Worm (Caenorhabditis elegans) whole organism, early embryonic: ENCODE data around the gene C03B1.9.

Experiments
- B0310.2 ChIP-seq: sonication (generic microtip); optimal IDR thresholded peaks from 2 replicates; lab custom pipeline; 2016; ENCODE audit warnings: mild to moderate bottlenecking, missing genetic modification characterization, missing compliant biosample characterization
- F13C5.2 ChIP-seq: sonication (generic microtip); optimal IDR thresholded peaks from 2 replicates; lab custom pipeline; 2017; ENCODE audit warnings: mild to moderate bottlenecking, missing genetic modification characterization, inconsistent platforms, missing compliant biosample characterization
- aly-1 ChIP-seq: sonication (generic microtip); optimal IDR thresholded peaks from 2 replicates; lab custom pipeline; 2016; ENCODE audit warnings: missing genetic modification characterization, missing compliant biosample characterization
- ama-1 ChIP-seq: fragments of 150-350 bp; optimal IDR thresholded peaks from 2 replicates; lab custom pipeline; 2014
- ceh-13 ChIP-seq: fragments of 200-800 bp; sonication (Bioruptor generic); optimal IDR thresholded peaks from 2 replicates; lab custom pipeline; 2018; ENCODE audit warnings: mild to moderate bottlenecking, missing genetic modification characterization, missing compliant biosample characterization
- ceh-36 ChIP-seq: sonication (generic microtip); optimal IDR thresholded peaks from 2 replicates; lab custom pipeline; 2016; ENCODE audit warnings: missing genetic modification characterization, inconsistent platforms, missing compliant biosample characterization
- ets-7 ChIP-seq: sonication (generic microtip); optimal IDR thresholded peaks from 2 replicates; lab custom pipeline; 2016; ENCODE audit warnings: missing genotype, missing genetic modification characterization, missing compliant biosample characterization
- flt-1 ChIP-seq: fragments of 200-800 bp; sonication (Bioruptor generic); IDR thresholded peaks from 2 replicates; pipeline ENCODE4 v1.3.6; 2022; ENCODE audit warnings: missing genetic modification characterization, missing compliant biosample characterization
- hmbx-1 ChIP-seq: sonication (generic microtip); optimal IDR thresholded peaks from 2 replicates; lab custom pipeline; 2016; ENCODE audit warnings: mild to moderate bottlenecking, missing genetic modification characterization, missing compliant biosample characterization
- hmg-4 ChIP-seq: fragments of 200-800 bp; sonication (Bioruptor generic); optimal IDR thresholded peaks from 2 replicates; lab custom pipeline; 2018; ENCODE audit warnings: mild to moderate bottlenecking, missing genetic modification characterization, missing compliant biosample characterization
- hnd-1 ChIP-seq: sonication (generic microtip); optimal IDR thresholded peaks from 2 replicates; lab custom pipeline; 2016; ENCODE audit warnings: missing genetic modification characterization, missing compliant biosample characterization
- pes-1 ChIP-seq: fragments of 200-800 bp; sonication (Bioruptor generic); IDR thresholded peaks from 2 replicates; pipeline ENCODE4 v1.3.6; 2022; ENCODE audit warnings: missing genetic modification reagents, missing genetic modification characterization, missing compliant biosample characterization
- scrt-1 ChIP-seq: fragments of 200-800 bp; sonication (Bioruptor generic); IDR thresholded peaks from 2 replicates; pipeline ENCODE4 v1.3.6; 2022; ENCODE audit warnings: missing genetic modification characterization, missing compliant biosample characterization
- sea-1 ChIP-seq: fragments of 200-800 bp; sonication (Bioruptor generic); conservative IDR thresholded peaks from 2 replicates; pipeline ENCODE4 v1.3.6; 2022; ENCODE audit warnings: missing genetic modification characterization, missing compliant biosample characterization
- tbx-11 ChIP-seq: fragments of 200-800 bp; sonication (Bioruptor generic); IDR thresholded peaks from 2 replicates; pipeline ENCODE4 v1.3.6; 2022; ENCODE audit warnings: missing genetic modification characterization, missing compliant biosample characterization
- tbx-37 ChIP-seq: fragments of 200-800 bp; sonication (Bioruptor generic); conservative IDR thresholded peaks from 2 replicates; pipeline ENCODE4 v1.3.6; 2022; ENCODE audit warnings: missing genetic modification reagents, missing genetic modification characterization, missing compliant biosample characterization
- tra-4 ChIP-seq: sonication (generic microtip); optimal IDR thresholded peaks from 2 replicates; lab custom pipeline; 2017; ENCODE audit warnings: missing genetic modification characterization, missing compliant biosample characterization

C03B1.9 gene

DNA sequence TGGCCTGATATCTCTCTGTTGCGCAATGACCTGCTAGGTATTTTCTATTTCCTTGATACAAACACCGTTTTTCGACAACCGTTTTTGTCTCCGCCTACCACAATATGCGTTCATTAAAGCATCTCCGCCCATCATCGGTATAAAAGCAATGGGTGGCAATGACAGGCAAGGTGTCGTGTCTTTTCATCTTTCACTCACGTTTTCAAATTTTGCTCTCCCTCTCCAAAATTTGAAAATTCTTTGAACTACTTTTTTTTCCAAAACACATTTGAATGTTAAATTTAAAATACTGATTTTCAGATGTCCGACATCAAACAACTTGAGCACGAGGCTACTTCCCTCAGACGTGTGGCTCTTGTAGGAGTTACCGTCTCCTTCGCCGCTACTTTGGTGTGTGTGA is 18.1 kb downstream of the C03B1.9 start, which contains the start of gene col-169:
Gene col-169, plus strand, starts transcription at position 301 of the 400 bp plus-strand sequence.
- no peak for TF ChIP-seq aly-1 (tag; lab: Kevin White, UChicago)
- no peak for TF ChIP-seq ets-7

DNA sequence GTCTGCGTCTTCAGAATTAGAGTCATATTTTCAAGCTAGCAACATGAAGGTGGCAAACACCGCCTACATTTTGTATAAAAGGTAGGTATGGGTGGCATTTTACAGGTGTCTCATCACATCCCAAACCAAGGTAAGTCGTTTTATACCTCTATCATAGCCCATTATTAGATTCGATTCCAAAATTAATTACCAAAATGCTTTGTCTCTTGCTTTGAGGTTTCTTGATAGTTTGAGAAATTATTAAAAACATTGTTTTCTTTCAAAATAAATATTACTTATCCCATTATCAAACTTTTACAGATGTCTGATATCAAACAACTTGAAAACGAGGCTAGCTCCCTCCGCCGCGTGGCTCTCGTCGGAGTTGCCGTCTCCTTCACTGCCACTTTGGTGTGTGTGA is 20.8 kb downstream of the C03B1.9 start, which contains the start of gene col-168:
Gene col-168, plus strand, starts transcription at position 301 of the 400 bp plus-strand sequence.
- no peak for TF ChIP-seq flt-1 (GFP tag; lab: Robert Waterston, UW)
- no peak for TF ChIP-seq hnd-1 (tag; lab: Kevin White, UChicago)
- TF ChIP-seq tra-4 = no peak
- no peak for TF ChIP-seq ceh-36 (tag; lab: Kevin White, UChicago)
- TF ChIP-seq aly-1 (tag; lab: Kevin White, UChicago) = no peak
- no peak for TF ChIP-seq scrt-1
- TF ChIP-seq hmbx-1 (tag; lab: Kevin White, UChicago) = no peak

DNA sequence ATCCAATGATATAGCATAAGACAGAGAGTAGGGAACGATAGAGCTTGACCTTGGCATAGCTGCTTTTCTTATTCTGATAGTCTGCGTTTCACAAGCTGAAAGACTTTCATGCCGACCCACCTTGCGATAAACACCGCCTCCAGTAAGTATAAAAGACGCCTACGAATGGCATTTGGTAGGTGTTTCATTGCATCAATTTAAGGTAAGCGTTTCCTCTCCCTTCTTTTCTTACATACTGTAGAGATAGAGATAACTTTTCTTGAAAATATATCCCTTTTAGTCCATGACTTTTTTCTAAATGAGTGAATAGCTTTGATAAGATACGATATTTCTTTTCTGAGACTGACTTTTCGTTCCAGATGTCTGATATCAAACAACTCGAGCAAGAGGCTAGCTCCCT is 23.8 kb downstream of the C03B1.9 start, which contains the start of gene col-167:
Gene col-167, plus strand, starts transcription at position 360 of the 400 bp plus-strand sequence.
- TF ChIP-seq ets-7 (no peak), sea-1 (GFP tag; lab: Robert Waterston, UW) (no peak), ceh-36 (tag; lab: Kevin White, UChicago) (no peak), B0310.2 (no peak), tra-4 (no peak)

DNA sequence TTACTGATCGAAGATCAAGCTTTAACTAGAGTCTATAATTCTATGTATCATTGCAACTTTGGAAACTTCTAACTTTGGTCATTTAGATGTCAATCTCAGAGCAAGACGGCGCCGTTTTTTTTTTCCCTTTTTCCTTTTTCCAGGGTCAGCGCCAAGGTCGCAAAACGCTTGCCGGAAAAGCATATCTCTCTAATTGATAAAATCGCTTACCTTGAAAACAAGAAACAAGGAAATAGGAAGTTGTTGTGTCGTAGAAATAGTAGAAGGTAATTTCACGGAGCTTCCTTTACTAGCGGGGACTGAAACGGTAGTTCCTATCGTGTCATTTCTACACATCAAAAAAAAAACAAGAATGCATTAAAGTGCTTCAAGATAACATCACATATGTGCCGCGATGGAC is 25.5 kb downstream of the C03B1.9 start:
- TF ChIP-seq F13C5.2 (tag; lab: Kevin White, UChicago) = no peak
- TF ChIP-seq B0310.2 = no peak
- no peak for TF ChIP-seq ceh-36 (tag; lab: Kevin White, UChicago)
- TF ChIP-seq scrt-1 = no peak
- no peak for TF ChIP-seq flt-1 (GFP tag; lab: Robert Waterston, UW)

DNA sequence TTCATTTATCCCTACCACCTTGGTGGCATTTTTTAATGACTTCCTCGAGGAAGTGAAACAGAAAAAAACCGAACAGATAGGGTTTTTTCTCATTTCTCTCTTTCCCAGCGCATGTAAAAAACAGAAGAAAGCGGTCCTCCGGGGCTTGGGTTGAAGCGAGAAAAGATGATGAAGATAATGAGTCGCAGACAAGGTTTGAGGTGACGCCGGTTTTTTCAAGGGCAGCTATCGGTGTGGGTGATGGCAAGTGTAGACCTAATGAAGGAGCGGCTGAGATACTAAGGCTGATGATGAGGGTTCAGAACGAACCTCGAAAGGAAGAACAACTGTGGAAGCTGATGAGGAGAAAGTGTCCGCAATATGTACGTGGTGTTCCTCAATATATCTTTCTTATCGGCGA is 26.0 kb downstream of the C03B1.9 start:
- TF ChIP-seq aly-1 (tag; lab: Kevin White, UChicago) = no peak
- TF ChIP-seq ceh-36 (tag; lab: Kevin White, UChicago) = no peak
- no peak for TF ChIP-seq tbx-37

DNA sequence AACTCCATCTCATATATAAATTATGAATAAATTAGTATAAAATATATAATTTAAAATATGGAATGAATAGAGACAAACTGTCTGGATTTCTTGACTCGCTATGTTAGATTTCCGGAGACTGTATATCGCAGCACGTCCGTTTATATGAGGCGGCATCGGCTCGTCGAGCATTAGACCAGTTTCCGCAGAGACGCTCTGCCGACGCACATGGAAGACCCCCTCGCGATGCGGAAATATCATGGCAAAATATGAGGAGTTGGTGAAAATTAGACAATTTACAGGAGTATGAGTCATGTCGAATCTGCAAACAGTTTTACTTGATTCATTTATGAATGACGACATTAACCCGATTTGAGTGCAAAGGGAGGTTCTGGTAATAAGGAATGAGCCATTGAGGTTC is 27.4 kb downstream of the C03B1.9 start, which contains the start of gene chtb-3:
Gene chtb-3, minus strand, starts transcription at position 101 of the 400 bp plus-strand sequence.
- TF ChIP-seq hnd-1 (tag; lab: Kevin White, UChicago) = no peak
- TF ChIP-seq tra-4 = no peak
- no peak for TF ChIP-seq pes-1 (GFP tag; lab: Robert Waterston, UW)
- TF ChIP-seq B0310.2 = no peak
- TF ChIP-seq ceh-13 (GFP tag; lab: Kevin White, UChicago) = no peak
- no peak for TF ChIP-seq hmg-4 (GFP tag; lab: Kevin White, UChicago)
- no peak for TF ChIP-seq tbx-37
- TF ChIP-seq F13C5.2 (tag; lab: Kevin White, UChicago) = no peak
- no peak for TF ChIP-seq aly-1 (tag; lab: Kevin White, UChicago)
- no peak for TF ChIP-seq flt-1 (GFP tag; lab: Robert Waterston, UW)
- no peak for TF ChIP-seq ets-7
- TF ChIP-seq scrt-1 = no peak
- TF ChIP-seq hmbx-1 (tag; lab: Kevin White, UChicago) = no peak
- no peak for TF ChIP-seq ceh-36 (tag; lab: Kevin White, UChicago)
- no peak for TF ChIP-seq tbx-11 (GFP tag; lab: Robert Waterston, UW)

DNA sequence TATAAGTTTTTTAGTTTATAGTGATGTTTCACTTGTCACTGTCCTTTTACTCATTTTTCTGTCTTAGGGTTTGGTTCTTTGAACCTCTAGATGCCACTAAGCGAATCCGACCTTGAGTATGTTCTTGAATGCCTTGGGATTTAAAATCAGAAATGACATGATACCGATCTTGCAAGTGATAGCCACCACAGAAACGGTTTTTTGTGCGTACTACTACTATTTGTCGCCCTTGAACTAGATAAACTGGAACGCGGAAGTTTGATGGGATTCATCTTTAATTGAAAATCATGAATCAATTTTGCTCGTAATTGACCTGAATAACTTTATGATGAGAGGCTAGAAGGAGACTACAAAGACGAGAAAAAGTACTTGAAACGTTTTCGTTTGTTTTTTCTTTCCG is 28.1 kb downstream of the C03B1.9 start:
- no peak for TF ChIP-seq tbx-11 (GFP tag; lab: Robert Waterston, UW)
- TF ChIP-seq flt-1 (GFP tag; lab: Robert Waterston, UW) = no peak
- TF ChIP-seq hnd-1 (tag; lab: Kevin White, UChicago) = no peak
- no peak for TF ChIP-seq tra-4
- no peak for TF ChIP-seq ceh-13 (GFP tag; lab: Kevin White, UChicago)
- TF ChIP-seq F13C5.2 (tag; lab: Kevin White, UChicago) = no peak
- no peak for TF ChIP-seq ceh-36 (tag; lab: Kevin White, UChicago)
- no peak for TF ChIP-seq pes-1 (GFP tag; lab: Robert Waterston, UW)
- TF ChIP-seq ama-1 (lab: Kevin White, UChicago) = no peak
- TF ChIP-seq scrt-1 = no peak
- no peak for TF ChIP-seq hmbx-1 (tag; lab: Kevin White, UChicago)
- no peak for TF ChIP-seq hmg-4 (GFP tag; lab: Kevin White, UChicago)
- no peak for TF ChIP-seq tbx-37
- TF ChIP-seq B0310.2 = no peak
- no peak for TF ChIP-seq ets-7
- no peak for TF ChIP-seq aly-1 (tag; lab: Kevin White, UChicago)
- TF ChIP-seq sea-1 (GFP tag; lab: Robert Waterston, UW) = no peak

DNA sequence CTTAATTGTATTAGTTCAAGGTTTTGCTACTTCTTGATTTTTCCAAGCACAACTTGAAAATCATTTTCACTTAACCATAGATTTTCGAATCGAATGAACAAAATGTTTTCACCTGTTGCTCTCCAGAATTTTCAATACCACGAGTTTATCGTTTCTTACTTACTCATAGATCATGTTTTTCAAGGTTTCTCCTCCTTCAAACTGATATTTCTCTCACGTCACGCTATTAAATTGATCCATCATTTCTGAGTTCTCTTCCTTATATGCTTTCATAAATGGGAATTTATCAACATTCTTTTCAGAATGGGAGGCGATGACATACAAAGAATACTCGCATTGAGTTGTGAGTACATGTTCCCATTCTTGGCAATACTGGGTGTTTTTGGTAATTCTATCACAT is 35.5 kb downstream of the C03B1.9 start, which contains the start of gene npr-38:
Gene npr-38, plus strand, starts transcription at position 301 of the 400 bp plus-strand sequence.
- no peak for TF ChIP-seq ceh-36 (tag; lab: Kevin White, UChicago)
- TF ChIP-seq tbx-37 = no peak
- TF ChIP-seq tbx-11 (GFP tag; lab: Robert Waterston, UW) = no peak
- no peak for TF ChIP-seq sea-1 (GFP tag; lab: Robert Waterston, UW)
- no peak for TF ChIP-seq aly-1 (tag; lab: Kevin White, UChicago)
- TF ChIP-seq scrt-1 = no peak
- no peak for TF ChIP-seq F13C5.2 (tag; lab: Kevin White, UChicago)
- TF ChIP-seq tra-4 = no peak
- no peak for TF ChIP-seq ama-1 (lab: Kevin White, UChicago)
- no peak for TF ChIP-seq hmg-4 (GFP tag; lab: Kevin White, UChicago)
- no peak for TF ChIP-seq ceh-13 (GFP tag; lab: Kevin White, UChicago)
- no peak for TF ChIP-seq pes-1 (GFP tag; lab: Robert Waterston, UW)
- TF ChIP-seq ets-7 = no peak
- TF ChIP-seq B0310.2 = no peak
- TF ChIP-seq hmbx-1 (tag; lab: Kevin White, UChicago) = no peak
- TF ChIP-seq flt-1 (GFP tag; lab: Robert Waterston, UW) = no peak
- no peak for TF ChIP-seq hnd-1 (tag; lab: Kevin White, UChicago)
